Worm (Caenorhabditis elegans) whole organism, L4/young adult: Measurements from ENCODE around the gene str-101.

ENCODE experiments used
- W03F9.2 ChIP-seq: fragments of 150-350 bp; optimal IDR thresholded peaks from 2 replicates; lab custom pipeline; 2014; ENCODE audit warnings: missing biosample characterization, missing genetic modification characterization
- dao-5 ChIP-seq: sonication (generic microtip); optimal IDR thresholded peaks from 2 replicates; lab custom pipeline; 2016; ENCODE audit warnings: missing genotype, missing genetic modification characterization, moderate library complexity, missing compliant biosample characterization
- him-1 ChIP-seq: sonication (generic microtip); optimal IDR thresholded peaks from 2 replicates; lab custom pipeline; 2016; ENCODE audit warnings: missing genotype, missing genetic modification reagents, missing genetic modification characterization, missing compliant biosample characterization

DNA sequence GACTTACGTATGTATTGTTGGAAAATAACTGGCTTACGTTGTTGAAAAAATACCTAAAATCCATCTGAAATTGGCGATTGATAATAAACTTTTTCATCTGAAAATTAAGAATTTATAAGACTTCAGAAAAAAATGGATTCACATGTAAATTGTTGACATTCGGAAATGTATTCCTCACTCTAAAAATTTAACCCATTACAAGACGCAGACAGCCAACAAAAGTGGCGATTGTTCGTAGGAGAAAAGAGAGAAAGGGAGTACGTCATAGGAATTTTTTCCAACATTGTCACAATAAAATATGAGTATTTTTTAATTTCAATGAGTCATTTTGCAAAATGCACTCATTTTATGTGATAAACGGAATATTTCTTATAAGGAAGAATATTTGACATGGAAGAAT is 6.8 kb upstream of the str-101 start, which contains the start of gene Y6E2A.5:
- no peak for TF ChIP-seq him-1 (tag; lab: Kevin White, UChicago)
- TF ChIP-seq W03F9.2 (tag; lab: Kevin White, UChicago): no peak
- no peak for TF ChIP-seq dao-5 (tag; lab: Kevin White, UChicago)
